Fruit fly (Drosophila melanogaster) whole organism, wandering third instar larva: ENCODE results near the gene Sfp33A3.
A peak's percentile ranks its signal among the peaks of the same experiment; 100 is the strongest.

Experiments used
- Abd-B ChIP-seq: fragments of >200 bp; optimal IDR thresholded peaks from 2 replicates; lab custom pipeline; 2017; ENCODE audit warnings: missing biosample characterization, missing genetic modification characterization
- CG32264 ChIP-seq: fragments of 200-800 bp; sonication (Bioruptor generic); optimal IDR thresholded peaks from 2 replicates; lab custom pipeline; 2016; ENCODE audit warnings: missing biosample characterization, missing genetic modification characterization
- CG9705 ChIP-seq: fragments of 200-800 bp; sonication (Bioruptor generic); optimal IDR thresholded peaks from 2 replicates; lab custom pipeline; 2018; ENCODE audit warnings: missing biosample characterization, mild to moderate bottlenecking, missing genetic modification characterization
- Dfd ChIP-seq: fragments of >200 bp; optimal IDR thresholded peaks from 2 replicates; lab custom pipeline; 2017; ENCODE audit warnings: missing biosample characterization, missing genetic modification characterization
- Dif ChIP-seq: fragments of 200-275, 200-300 bp; sonication (Bioruptor generic); optimal IDR thresholded peaks from 2 replicates; lab custom pipeline; 2018; ENCODE audit warnings: missing biosample characterization, missing genetic modification characterization; ENCODE audit not compliant: partially characterized antibody
- GATAd ChIP-seq: sonication (Bioruptor generic); optimal IDR thresholded peaks from 2 replicates; lab custom pipeline; 2016; ENCODE audit warnings: missing biosample characterization, missing genetic modification characterization
- HLH106 ChIP-seq: fragments of 200-800 bp; optimal IDR thresholded peaks from 3 replicates; lab custom pipeline; 2019; ENCODE audit warnings: missing biosample characterization, mild to moderate bottlenecking, missing genetic modification characterization, moderate library complexity
- Hnf4 ChIP-seq: fragments of 200-800 bp; sonication (Bioruptor generic); optimal IDR thresholded peaks from 2 replicates; lab custom pipeline; 2016; ENCODE audit warnings: missing biosample characterization, mild to moderate bottlenecking, missing genetic modification characterization
- Hr78 ChIP-seq: fragments of >200 bp; optimal IDR thresholded peaks from 2 replicates; lab custom pipeline; 2017; ENCODE audit warnings: missing biosample characterization, missing genetic modification characterization
- Jra ChIP-seq: sonication (Bioruptor generic); optimal IDR thresholded peaks from 2 replicates; lab custom pipeline; 2016; ENCODE audit warnings: missing biosample characterization, missing genetic modification characterization
- Mio ChIP-seq: sonication (Bioruptor generic); optimal IDR thresholded peaks from 2 replicates; lab custom pipeline; 2016; ENCODE audit warnings: missing biosample characterization, missing genetic modification characterization
- Myc ChIP-seq: fragments of >200 bp; optimal IDR thresholded peaks from 2 replicates; lab custom pipeline; 2017
- N ChIP-seq: fragments of >200 bp; optimal IDR thresholded peaks from 2 replicates; lab custom pipeline; 2018; ENCODE audit warnings: missing biosample characterization, missing external identifiers, missing genetic modification characterization
- OdsH ChIP-seq: fragments of 200-800 bp; sonication (Bioruptor generic); optimal IDR thresholded peaks from 2 replicates; lab custom pipeline; 2016; ENCODE audit warnings: missing biosample characterization, mild to moderate bottlenecking, missing genetic modification characterization
- Rel ChIP-seq, 2 experiments: fragments of 200-800 bp; sonication (Bioruptor generic) in 1 of 2; optimal IDR thresholded peaks; 2 replicates in 1 of 2; 3 replicates in 1 of 2; lab custom pipeline; 2016 to 2019; ENCODE audit warnings: mild to moderate bottlenecking in 2 of 2, missing biosample characterization in 2 of 2, missing genetic modification characterization in 2 of 2, moderate library complexity in 1 of 2
- Sp1 ChIP-seq: fragments of 200-800 bp; sonication (Bioruptor generic); optimal IDR thresholded peaks from 3 replicates; lab custom pipeline; 2019; ENCODE audit warnings: missing biosample characterization, mild to moderate bottlenecking, missing genetic modification characterization, moderate library complexity
- Vsx2 ChIP-seq: fragments of 200-300, 225-300 bp; sonication (Bioruptor generic); optimal IDR thresholded peaks from 2 replicates; lab custom pipeline; 2018; ENCODE audit warnings: missing biosample characterization, missing genetic modification characterization; ENCODE audit not compliant: partially characterized antibody
- brk ChIP-seq: fragments of 200-800 bp; sonication (Bioruptor generic); optimal IDR thresholded peaks from 2 replicates; lab custom pipeline; 2016; ENCODE audit warnings: missing biosample characterization, mild to moderate bottlenecking, missing genetic modification characterization
- dl ChIP-seq, 2 experiments: fragments of 175-275, 200-275 bp in 1 of 2; fragments of 200-275 bp in 1 of 2; sonication (Bioruptor generic); optimal IDR thresholded peaks; lab custom pipeline; 2018; ENCODE audit warnings: mild to moderate bottlenecking in 2 of 2, missing biosample characterization in 2 of 2, missing genetic modification characterization in 2 of 2, moderate library complexity in 2 of 2; ENCODE audit not compliant: partially characterized antibody in 2 of 2, insufficient read depth in 1 of 2
- dmrt93B ChIP-seq: fragments of 200-800 bp; sonication (Bioruptor generic); optimal IDR thresholded peaks from 2 replicates; lab custom pipeline; 2018; ENCODE audit warnings: missing biosample characterization, mild to moderate bottlenecking, missing genetic modification characterization
- dsf ChIP-seq: sonication (Bioruptor generic); optimal IDR thresholded peaks from 2 replicates; lab custom pipeline; 2016; ENCODE audit warnings: missing biosample characterization, missing genetic modification characterization, borderline replicate concordance
- ey ChIP-seq: fragments of 200-800 bp; sonication (Bioruptor generic); optimal IDR thresholded peaks from 2 replicates; lab custom pipeline; 2016; ENCODE audit warnings: missing biosample characterization, missing genetic modification characterization
- foxo ChIP-seq, 2 experiments: fragments of 200-800 bp; sonication (Bioruptor generic); optimal IDR thresholded peaks; 2 replicates in 1 of 2; 3 replicates in 1 of 2; lab custom pipeline; 2016 to 2017; ENCODE audit warnings: missing biosample characterization in 2 of 2, missing genetic modification characterization in 2 of 2
- fru ChIP-seq: fragments of 200-800 bp; sonication (Bioruptor generic); optimal IDR thresholded peaks from 3 replicates; lab custom pipeline; 2016; ENCODE audit warnings: missing biosample characterization, mild to moderate bottlenecking, missing genetic modification characterization
- h ChIP-seq: fragments of 200-800 bp; sonication (Bioruptor generic); optimal IDR thresholded peaks from 3 replicates; lab custom pipeline; 2016; ENCODE audit warnings: missing biosample characterization, mild to moderate bottlenecking, missing genetic modification characterization
- jim ChIP-seq: fragments of 175-275, 200-325 bp; sonication (Bioruptor generic); optimal IDR thresholded peaks from 2 replicates; lab custom pipeline; 2016; ENCODE audit warnings: missing biosample characterization, mild to moderate bottlenecking, missing genetic modification characterization
- lola ChIP-seq: fragments of >200 bp; optimal IDR thresholded peaks from 2 replicates; lab custom pipeline; 2017; ENCODE audit warnings: missing biosample characterization, missing genetic modification characterization
- psq ChIP-seq: fragments of 200-800 bp; sonication (Bioruptor generic); optimal IDR thresholded peaks from 3 replicates; lab custom pipeline; 2017; ENCODE audit warnings: missing biosample characterization, mild to moderate bottlenecking, missing genetic modification characterization, moderate library complexity
- sage ChIP-seq: fragments of 200-800 bp; sonication (Bioruptor generic); optimal IDR thresholded peaks from 2 replicates; lab custom pipeline; 2016; ENCODE audit warnings: missing biosample characterization, mild to moderate bottlenecking, missing genetic modification characterization
- sv ChIP-seq: fragments of 200-800 bp; sonication (Bioruptor generic); optimal IDR thresholded peaks from 3 replicates; lab custom pipeline; 2016; ENCODE audit warnings: missing biosample characterization, missing genetic modification characterization
- usp ChIP-seq: fragments of >200 bp; optimal IDR thresholded peaks from 2 replicates; lab custom pipeline; 2017; ENCODE audit warnings: missing biosample characterization, missing genetic modification characterization
- woc ChIP-seq: sonication (Bioruptor generic); optimal IDR thresholded peaks from 2 replicates; lab custom pipeline; 2016; ENCODE audit warnings: missing biosample characterization, mild to moderate bottlenecking, missing genetic modification characterization

Gene Sfp33A3

DNA sequence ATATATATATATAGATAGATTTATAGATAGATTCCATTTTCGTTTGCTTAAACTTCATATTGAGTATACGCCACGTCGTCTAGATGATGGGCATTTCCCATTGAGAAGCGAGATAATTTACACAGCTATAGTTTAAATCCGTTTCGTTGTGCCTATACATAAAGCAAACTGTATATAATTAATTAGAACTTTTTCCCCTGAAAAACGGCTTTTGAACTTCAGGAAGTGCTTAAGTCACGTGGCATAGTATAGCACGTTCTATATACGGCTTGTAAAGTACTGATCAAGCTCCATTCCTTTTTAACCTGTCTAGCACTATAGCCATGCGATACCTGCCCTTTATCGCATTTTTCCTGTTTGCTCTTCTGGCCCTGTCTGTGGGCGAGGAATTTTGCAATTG is at the start of gene Sfp33A3:
Gene Sfp33A3 (plus strand): TSS at position 301 of the 400 bp plus-strand sequence.
- TF ChIP-seq OdsH (GFP tag; lab: Kevin White, UChicago): no peak
- TF ChIP-seq dl (GFP tag; optimal IDR thresholded peaks at IDR 0.05; lab: Kevin White, UChicago; ENCODE audit: insufficient read depth in 1 of 2, partially characterized antibody in 2 of 2): no peak
- no peak for TF ChIP-seq Hnf4 (GFP tag; lab: Kevin White, UChicago)
- TF ChIP-seq sv: no peak
- no peak for TF ChIP-seq Sp1
- TF ChIP-seq jim (GFP tag; lab: Kevin White, UChicago): no peak
- no peak for TF ChIP-seq Dif (GFP tag; lab: Kevin White, UChicago)
- no peak for TF ChIP-seq CG9705 (GFP tag; lab: Kevin White, UChicago)
- TF ChIP-seq psq (GFP tag; lab: Kevin White, UChicago): no peak
- no peak for TF ChIP-seq lola
- TF ChIP-seq h: no peak
- no peak for TF ChIP-seq GATAd (GFP tag; lab: Kevin White, UChicago)
- no peak for TF ChIP-seq brk (GFP tag; lab: Kevin White, UChicago)
- no peak for TF ChIP-seq usp

DNA sequence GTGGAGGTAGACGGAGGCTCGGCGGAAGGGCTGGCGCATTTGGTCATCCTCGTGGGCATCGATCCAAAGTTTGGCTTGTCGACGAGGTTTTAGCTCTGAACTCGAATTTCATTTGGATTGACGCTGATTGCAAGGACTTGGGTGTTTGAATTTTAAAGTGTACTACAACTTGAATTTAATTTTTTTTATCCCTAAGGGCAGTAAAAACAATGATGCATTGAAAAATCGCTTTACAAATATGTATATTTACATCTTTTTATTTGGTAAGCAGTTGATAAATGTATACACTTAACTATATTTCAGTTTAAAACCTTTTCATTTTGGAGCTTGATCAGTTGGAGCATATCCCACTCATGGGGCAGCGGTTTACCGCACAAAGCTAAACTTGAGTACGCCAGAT is 47.4 kb upstream of the Sfp33A3 start, which contains the start of gene Tsp33B:
Gene Tsp33B (minus strand): TSS at position 101 of the 400 bp plus-strand sequence.
- TF ChIP-seq psq (GFP tag; lab: Kevin White, UChicago): no peak
- TF ChIP-seq CG9705 (GFP tag; lab: Kevin White, UChicago): no peak
- no peak for TF ChIP-seq foxo (GFP tag; optimal IDR thresholded peaks at IDR 0.05; lab: Kevin White, UChicago)
- TF ChIP-seq Dfd (GFP tag; lab: Kevin White, UChicago): no peak
- no peak for TF ChIP-seq Jra
- no peak for TF ChIP-seq OdsH (GFP tag; lab: Kevin White, UChicago)
- no peak for TF ChIP-seq Hr78 (GFP tag; lab: Kevin White, UChicago)
- no peak for TF ChIP-seq dsf (GFP tag; lab: Kevin White, UChicago)
- TF ChIP-seq Vsx2 (GFP tag; lab: Kevin White, UChicago): no peak
- TF ChIP-seq, all 38 proteins: peak for 0

DNA sequence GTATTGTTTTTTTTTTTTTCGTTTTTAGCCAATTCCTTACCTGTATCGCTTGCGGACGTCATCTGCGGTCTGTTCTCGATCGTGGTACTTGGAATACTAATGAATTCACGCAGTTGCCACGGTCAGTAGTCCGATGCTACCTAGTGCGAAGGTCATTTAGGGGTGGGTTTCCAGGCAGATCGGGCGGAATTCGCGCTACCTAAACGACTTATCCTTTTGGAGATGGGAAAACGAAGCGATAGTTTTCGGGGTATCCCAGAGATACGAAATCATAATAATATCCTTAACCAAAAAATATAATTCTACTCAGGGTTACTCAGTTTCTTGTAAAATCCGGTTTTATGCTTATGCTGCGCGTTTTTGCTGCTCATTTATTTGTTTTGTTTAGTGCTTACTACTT is 45.7 kb upstream of the Sfp33A3 start, which contains the start of gene CG14937:
Gene CG14937 (minus strand): TSS at position 101 of the 400 bp plus-strand sequence.
- TF ChIP-seq ey (no peak), Abd-B (no peak), h (no peak), fru (GFP tag; lab: Kevin White, UChicago) (no peak), dmrt93B (no peak), Mio (no peak), GATAd (GFP tag; lab: Kevin White, UChicago) (no peak), Hnf4 (GFP tag; lab: Kevin White, UChicago) (no peak), Sp1 (no peak), dsf (GFP tag; lab: Kevin White, UChicago) (no peak), CG32264 (GFP tag; lab: Kevin White, UChicago) (no peak), N (GFP tag; lab: Kevin White, UChicago) (no peak), sage (no peak), HLH106 (tag; lab: Kevin White, UChicago) (no peak), Rel (GFP tag; optimal IDR thresholded peaks at IDR 0.05; lab: Kevin White, UChicago) (no peak), Rel (tag; optimal IDR thresholded peaks at IDR 0.05; lab: Kevin White, UChicago) (no peak), jim (GFP tag; lab: Kevin White, UChicago) (no peak), sv (no peak)

DNA sequence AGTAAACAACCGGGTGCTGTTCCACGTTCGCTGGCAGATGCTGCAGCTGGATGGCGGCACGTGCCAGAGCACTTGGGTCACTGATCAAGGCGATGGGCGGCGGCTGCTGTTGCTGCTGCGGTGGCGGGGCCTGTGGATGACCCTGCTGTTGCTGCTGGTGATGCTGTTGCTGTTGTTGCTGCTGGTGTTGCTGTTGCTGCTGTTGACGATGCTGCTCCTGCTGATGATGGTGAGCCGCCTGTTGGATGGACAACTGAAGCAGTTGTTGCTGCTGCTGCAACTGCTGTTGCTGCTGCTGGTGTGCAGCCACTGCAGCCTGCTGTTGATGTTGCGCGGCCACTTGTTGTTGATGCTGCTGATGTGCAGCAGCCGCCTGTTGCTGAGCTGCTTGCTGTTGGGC is 42.6 kb upstream of the Sfp33A3 start:
- TF ChIP-seq h (no peak), Dfd (GFP tag; lab: Kevin White, UChicago) (peak; percentile 95)

DNA sequence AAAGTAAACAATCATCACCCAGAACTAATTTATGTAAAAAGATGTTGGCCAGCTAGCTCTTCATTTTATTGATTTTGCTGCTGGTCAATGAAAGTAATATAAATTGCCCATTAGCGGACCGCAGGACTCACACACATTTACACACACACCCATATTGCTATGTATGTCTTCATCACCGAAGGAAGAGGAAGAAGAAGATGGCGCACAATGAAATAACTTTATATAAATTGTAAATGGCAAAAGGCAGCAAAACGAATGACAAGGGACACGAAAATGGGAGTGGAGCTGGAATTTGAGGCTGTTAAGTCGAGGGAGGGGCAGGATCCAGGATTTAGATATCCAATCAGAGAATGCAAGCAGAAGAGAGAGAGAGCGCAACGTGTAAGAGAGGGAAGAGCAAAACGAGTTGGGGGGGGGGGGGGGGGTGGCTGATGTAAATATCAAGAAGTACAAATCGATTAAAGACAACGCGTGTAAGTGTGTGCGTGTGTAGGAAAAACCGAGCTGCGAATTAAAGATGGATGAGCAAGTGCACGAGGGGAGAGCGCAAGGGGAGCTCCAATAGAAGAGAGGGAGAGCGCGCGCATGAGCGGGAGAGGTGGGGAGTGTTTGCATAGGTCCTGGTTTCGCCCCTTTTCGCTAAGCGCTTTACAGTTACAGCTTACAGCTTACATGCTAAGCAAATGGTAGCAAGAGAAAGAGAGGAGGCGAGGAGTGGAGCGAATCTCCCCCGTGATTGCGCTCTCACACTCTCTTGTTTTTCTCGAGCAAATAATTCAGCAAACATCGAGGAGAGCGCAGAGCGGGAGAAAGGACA is 35.3 kb upstream of the Sfp33A3 start:
- TF ChIP-seq Dfd (GFP tag; lab: Kevin White, UChicago): peak; percentile 16
- TF ChIP-seq Myc: no peak
- no peak for TF ChIP-seq dmrt93B
- peak; percentile 70 for TF ChIP-seq psq (GFP tag; lab: Kevin White, UChicago)
- no peak for TF ChIP-seq woc (GFP tag; lab: Kevin White, UChicago)
- no peak for TF ChIP-seq HLH106 (tag; lab: Kevin White, UChicago)
- TF ChIP-seq, all 38 proteins: peak for 2
